Fruit fly (Drosophila melanogaster) whole organism, embryonic: ENCODE measurements around the gene Socs36E.
A peak's percentile ranks its signal among the peaks of the same experiment; 100 is the strongest.

Source experiments
- Antp ChIP-seq: fragments of 200-800 bp; sonication (Bioruptor generic); optimal IDR thresholded peaks from 3 replicates; lab custom pipeline; 2016; ENCODE audit warnings: missing biosample characterization, missing genetic modification characterization
- B-H2 ChIP-seq: fragments of 200-800 bp; sonication (Bioruptor generic); optimal IDR thresholded peaks from 2 replicates; lab custom pipeline; 2018; ENCODE audit warnings: missing biosample characterization, mild to moderate bottlenecking, missing genetic modification characterization
- CG10321 ChIP-seq: fragments of 200-800 bp; sonication (Bioruptor generic); IDR thresholded peaks from 2 replicates; pipeline ENCODE4 v1.3.6; 2022; ENCODE audit warnings: missing biosample characterization, missing genetic modification characterization
- CG11085 ChIP-seq: fragments of 200-800 bp; sonication (Bioruptor generic); IDR thresholded peaks from 2 replicates; pipeline ENCODE4 v1.3.6; 2022; ENCODE audit warnings: missing biosample characterization, missing genetic modification characterization
- CG11560 ChIP-seq: fragments of 200-800 bp; sonication (Bioruptor generic); IDR thresholded peaks from 3 replicates; pipeline ENCODE4 v1.3.6; 2022; ENCODE audit warnings: missing biosample characterization, missing genetic modification characterization
- CG12155 ChIP-seq: fragments of 200-800 bp; sonication (Bioruptor generic); optimal IDR thresholded peaks from 3 replicates; lab custom pipeline; 2016; ENCODE audit warnings: missing biosample characterization, missing genetic modification characterization
- CG12744 ChIP-seq: fragments of 200-800 bp; sonication (Bioruptor generic); optimal IDR thresholded peaks from 2 replicates; lab custom pipeline; 2016; ENCODE audit warnings: missing biosample characterization, missing genetic modification characterization
- CG15514 ChIP-seq: fragments of 200-800 bp; sonication (Bioruptor generic); optimal IDR thresholded peaks from 3 replicates; lab custom pipeline; 2017; ENCODE audit warnings: missing biosample characterization, missing genetic modification characterization, mild to moderate bottlenecking, moderate library complexity, missing genetic modification reagents
- CG17186 ChIP-seq: fragments of 200-800 bp; sonication (Bioruptor generic); optimal IDR thresholded peaks from 3 replicates; lab custom pipeline; 2017; ENCODE audit warnings: missing biosample characterization, missing genetic modification reagents, missing genetic modification characterization
- CG17328 ChIP-seq: fragments of 200-800 bp; sonication (Bioruptor generic); IDR thresholded peaks from 2 replicates; pipeline ENCODE4 v1.3.6; 2022; ENCODE audit warnings: missing biosample characterization, missing genetic modification characterization
- CG17361 ChIP-seq: fragments of 200-800 bp; sonication (Bioruptor generic); IDR thresholded peaks from 3 replicates; pipeline ENCODE4 v1.3.6; 2022; ENCODE audit warnings: missing biosample characterization, missing genetic modification characterization
- CG17912 ChIP-seq: fragments of 200-800 bp; sonication (Bioruptor generic); optimal IDR thresholded peaks from 2 replicates; lab custom pipeline; 2018; ENCODE audit warnings: missing biosample characterization, mild to moderate bottlenecking, missing genetic modification characterization
- CG30020 ChIP-seq: fragments of 200-800 bp; optimal IDR thresholded peaks from 2 replicates; lab custom pipeline; 2019; ENCODE audit warnings: missing biosample characterization, mild to moderate bottlenecking, missing genetic modification characterization, moderate library complexity
- CG32532 ChIP-seq: fragments of 200-800 bp; sonication (Bioruptor generic); IDR thresholded peaks from 2 replicates; pipeline ENCODE4 v1.3.6; 2022; ENCODE audit warnings: missing biosample characterization, missing genetic modification characterization
- CG42726 ChIP-seq: fragments of 200-800 bp; sonication (Bioruptor generic); IDR thresholded peaks from 2 replicates; pipeline ENCODE4 v1.3.6; 2022; ENCODE audit warnings: missing biosample characterization, missing genetic modification characterization; ENCODE audit not compliant: partially characterized antibody
- CG4854 ChIP-seq: fragments of 200-800 bp; sonication (Bioruptor generic); optimal IDR thresholded peaks from 2 replicates; lab custom pipeline; 2016; ENCODE audit warnings: missing biosample characterization, missing genetic modification characterization, inconsistent platforms
- CG5953 ChIP-seq: fragments of 200-800 bp; sonication (Bioruptor generic); IDR thresholded peaks from 2 replicates; pipeline ENCODE4 v1.3.6; 2022; ENCODE audit warnings: missing biosample characterization, missing genetic modification characterization
- CG8089 ChIP-seq: fragments of 200-800 bp; sonication (Bioruptor generic); optimal IDR thresholded peaks from 3 replicates; lab custom pipeline; 2016; ENCODE audit warnings: missing biosample characterization, missing genetic modification characterization
- CG8281 ChIP-seq: fragments of 200-800 bp; sonication (Bioruptor generic); optimal IDR thresholded peaks from 2 replicates; lab custom pipeline; 2018; ENCODE audit warnings: missing biosample characterization, mild to moderate bottlenecking, missing genetic modification characterization, moderate library complexity
- CG9437 ChIP-seq: fragments of 200-800 bp; sonication (Bioruptor generic); optimal IDR thresholded peaks from 2 replicates; lab custom pipeline; 2018; ENCODE audit warnings: missing biosample characterization, mild to moderate bottlenecking, missing genetic modification characterization
- CkIIα-i1 ChIP-seq: fragments of 200-800 bp; sonication (Bioruptor generic); IDR thresholded peaks from 2 replicates; pipeline ENCODE4 v1.3.6; 2022; ENCODE audit warnings: missing biosample characterization, missing genetic modification characterization
- Dip2 ChIP-seq: fragments of 200-800 bp; sonication (Bioruptor generic); IDR thresholded peaks from 2 replicates; pipeline ENCODE4 v1.3.6; 2022; ENCODE audit warnings: missing biosample characterization, missing genetic modification characterization
- Dref ChIP-seq: fragments of 200-800 bp; sonication (Bioruptor generic); IDR thresholded peaks from 2 replicates; pipeline ENCODE4 v1.3.6; 2022; ENCODE audit warnings: missing biosample characterization, missing genetic modification characterization
- E2f2 ChIP-seq: fragments of 200-800 bp; sonication (Bioruptor generic); IDR thresholded peaks from 2 replicates; pipeline ENCODE4 v1.3.6; 2022; ENCODE audit warnings: missing biosample characterization, missing genetic modification characterization
- Fer1 ChIP-seq: fragments of 200-800 bp; sonication (Bioruptor generic); optimal IDR thresholded peaks from 2 replicates; lab custom pipeline; 2017; ENCODE audit warnings: missing biosample characterization, mild to moderate bottlenecking, missing genetic modification characterization
- Gsc ChIP-seq: fragments of 200-800 bp; sonication (Bioruptor generic); IDR thresholded peaks from 2 replicates; pipeline ENCODE4 v1.3.6; 2022; ENCODE audit warnings: missing biosample characterization, missing genetic modification characterization
- HHEX ChIP-seq: fragments of 200-800 bp; sonication (Bioruptor generic); optimal IDR thresholded peaks from 3 replicates; lab custom pipeline; 2017; ENCODE audit warnings: missing biosample characterization, mild to moderate bottlenecking, missing genetic modification characterization, missing genetic modification reagents
- HLH3B ChIP-seq: fragments of 200-800 bp; sonication (Bioruptor generic); IDR thresholded peaks from 2 replicates; pipeline ENCODE4 v1.3.6; 2022; ENCODE audit warnings: missing biosample characterization, missing genetic modification characterization
- HLH54F ChIP-seq: fragments of 200-800 bp; sonication (Bioruptor generic); optimal IDR thresholded peaks from 3 replicates; lab custom pipeline; 2016; ENCODE audit warnings: missing biosample characterization, missing genetic modification characterization
- Hand ChIP-seq: fragments of 200-800 bp; sonication (Bioruptor generic); optimal IDR thresholded peaks from 2 replicates; lab custom pipeline; 2017; ENCODE audit warnings: mild to moderate bottlenecking, missing biosample characterization, missing genetic modification reagents, missing genetic modification characterization
- MESR4 ChIP-seq: fragments of 200-800 bp; sonication (Bioruptor generic); optimal IDR thresholded peaks from 2 replicates; lab custom pipeline; 2018; ENCODE audit warnings: missing biosample characterization, mild to moderate bottlenecking, missing genetic modification characterization, moderate library complexity
- Mad ChIP-seq: fragments of 200-800 bp; sonication (Bioruptor generic); optimal IDR thresholded peaks from 2 replicates; lab custom pipeline; 2016; ENCODE audit warnings: missing biosample characterization, missing genetic modification characterization
- Oli ChIP-seq: fragments of 200-800 bp; sonication (Bioruptor generic); optimal IDR thresholded peaks from 2 replicates; lab custom pipeline; 2018; ENCODE audit warnings: missing biosample characterization, mild to moderate bottlenecking, missing genetic modification characterization, moderate library complexity
- al ChIP-seq: fragments of 200-800 bp; sonication (Bioruptor generic); IDR thresholded peaks from 2 replicates; pipeline ENCODE4 v1.3.6; 2022; ENCODE audit warnings: missing biosample characterization, missing genetic modification characterization
- ap ChIP-seq: fragments of 200-800 bp; sonication (Bioruptor generic); IDR thresholded peaks from 2 replicates; pipeline ENCODE4 v1.3.6; 2022; ENCODE audit warnings: missing biosample characterization, missing genetic modification characterization
- br ChIP-seq: fragments of >200 bp; optimal IDR thresholded peaks from 2 replicates; lab custom pipeline; 2017
- bsh ChIP-seq, 2 experiments: fragments of 200-800 bp; sonication (Bioruptor generic); optimal IDR thresholded peaks; 2 replicates each; lab custom pipeline; 2017 to 2018; ENCODE audit warnings: mild to moderate bottlenecking in 2 of 2, missing biosample characterization in 2 of 2, missing genetic modification characterization in 2 of 2, moderate library complexity in 1 of 2
- corto ChIP-seq: fragments of 200-800 bp; sonication (Bioruptor generic); optimal IDR thresholded peaks from 2 replicates; lab custom pipeline; 2016; ENCODE audit warnings: missing biosample characterization, mild to moderate bottlenecking, missing genetic modification characterization, moderate library complexity
- crp ChIP-seq, 2 experiments: fragments of 200-800 bp; sonication (Bioruptor generic); optimal IDR thresholded peaks; 2 replicates in 1 of 2; 3 replicates in 1 of 2; lab custom pipeline; 2017; ENCODE audit warnings: missing biosample characterization in 2 of 2, missing genetic modification characterization in 2 of 2, mild to moderate bottlenecking in 1 of 2, moderate library complexity in 1 of 2
- dan ChIP-seq: fragments of 200-800 bp; sonication (Bioruptor generic); IDR thresholded peaks from 2 replicates; pipeline ENCODE4 v1.3.6; 2022; ENCODE audit warnings: missing biosample characterization, missing genetic modification characterization
- dm ChIP-seq: fragments of 200-800 bp; sonication (Bioruptor generic); optimal IDR thresholded peaks from 3 replicates; lab custom pipeline; 2016; ENCODE audit warnings: missing biosample characterization, missing genetic modification characterization
- ems ChIP-seq: fragments of 200-800 bp; sonication (Bioruptor generic); optimal IDR thresholded peaks from 3 replicates; lab custom pipeline; 2016; ENCODE audit warnings: missing biosample characterization, missing genetic modification characterization
- gcm ChIP-seq: fragments of 200-800 bp; sonication (Bioruptor generic); optimal IDR thresholded peaks from 2 replicates; lab custom pipeline; 2019; ENCODE audit warnings: missing biosample characterization, mild to moderate bottlenecking, missing genetic modification characterization, moderate library complexity
- hbn ChIP-seq: fragments of 200-800 bp; sonication (Bioruptor generic); IDR thresholded peaks from 2 replicates; pipeline ENCODE4 v1.3.6; 2022; ENCODE audit warnings: missing biosample characterization, missing genetic modification characterization; ENCODE audit not compliant: partially characterized antibody
- insv ChIP-seq, 2 experiments: fragments of 200-800 bp; sonication (Bioruptor generic); optimal IDR thresholded peaks; 3 replicates each; lab custom pipeline; 2016 to 2018; ENCODE audit warnings: missing biosample characterization in 2 of 2, missing genetic modification characterization in 2 of 2
- luna ChIP-seq: fragments of 200-800 bp; sonication (Bioruptor generic); optimal IDR thresholded peaks from 2 replicates; lab custom pipeline; 2016; ENCODE audit warnings: missing biosample characterization, missing genetic modification characterization
- nerfin-1 ChIP-seq: fragments of 200-800 bp; sonication (Bioruptor generic); optimal IDR thresholded peaks from 3 replicates; lab custom pipeline; 2019; ENCODE audit warnings: missing biosample characterization, mild to moderate bottlenecking, missing genetic modification characterization, moderate library complexity
- ro ChIP-seq: fragments of 200-800 bp; sonication (Bioruptor generic); IDR thresholded peaks from 2 replicates; pipeline ENCODE4 v1.3.6; 2022; ENCODE audit warnings: missing biosample characterization, missing genetic modification characterization
- sim ChIP-seq: fragments of 200-800 bp; sonication (Bioruptor generic); IDR thresholded peaks from 2 replicates; pipeline ENCODE4 v1.3.6; 2022; ENCODE audit warnings: missing biosample characterization, missing genetic modification characterization
- ssp ChIP-seq: fragments of 200-800 bp; sonication (Bioruptor generic); IDR thresholded peaks from 2 replicates; pipeline ENCODE4 v1.3.6; 2022; ENCODE audit warnings: missing biosample characterization, missing genetic modification characterization
- tin ChIP-seq: fragments of 200-800 bp; sonication (Bioruptor generic); optimal IDR thresholded peaks from 3 replicates; lab custom pipeline; 2016; ENCODE audit warnings: missing biosample characterization, missing genetic modification characterization

The Socs36E gene

dm6 chr2L:18184648-18185243 is 32.5 kb upstream of the Socs36E start, which contains the start of gene Ptp36E (continued):
- TF ChIP-seq tin (peak; percentile 56), CG4854 (GFP tag; lab: Kevin White, UChicago) (no peak), ap (GFP tag; lab: Robert Waterston, UW) (peak; percentile 55), B-H2 (no peak), ems (GFP tag; lab: Kevin White, UChicago) (no peak), Gsc (GFP tag; lab: Robert Waterston, UW) (peak; percentile 48; the same call in 1 of the 2 replicates), CG9437 (peak; percentile 74), CG17912 (GFP tag; lab: Kevin White, UChicago) (no peak), CG10321 (GFP tag; lab: Robert Waterston, UW) (no peak), crp (GFP tag; optimal IDR thresholded peaks at IDR 0.05; lab: Kevin White, UChicago) (peak in 1 of 2 experiments; percentile 34), Dref (GFP tag; lab: Robert Waterston, UW) (no peak), dm (GFP tag; lab: Kevin White, UChicago) (no peak), hbn (no peak), sim (no peak), gcm (GFP tag; lab: Kevin White, UChicago) (no peak), HHEX (GFP tag; lab: Kevin White, UChicago) (peak; percentile 87), br (no peak), CG32532 (GFP tag; lab: Robert Waterston, UW) (peak; percentile 86), CG8089 (GFP tag; lab: Kevin White, UChicago) (peak; percentile 1), CkIIα-i1 (GFP tag; lab: Robert Waterston, UW) (no peak), HLH54F (GFP tag; lab: Kevin White, UChicago) (peak; percentile 15), Fer1 (GFP tag; lab: Kevin White, UChicago) (peak; percentile 89), E2f2 (GFP tag; lab: Robert Waterston, UW) (peak; percentile 49; the same call in 1 of the 2 replicates), Oli (tag; lab: Kevin White, UChicago) (peak; percentile 88), nerfin-1 (peak; percentile 80), CG17186 (GFP tag; lab: Kevin White, UChicago) (no peak), Antp (GFP tag; lab: Kevin White, UChicago) (peak; percentile 36), luna (GFP tag; lab: Kevin White, UChicago) (no peak), CG5953 (peak; percentile 43; the same call in 1 of the 2 replicates), CG11085 (GFP tag; lab: Robert Waterston, UW) (peak; percentile 63), Hand (GFP tag; lab: Kevin White, UChicago) (peak; percentile 87), CG15514 (GFP tag; lab: Kevin White, UChicago) (peak; percentile 69), CG12744 (GFP tag; lab: Kevin White, UChicago) (no peak), insv (GFP tag; optimal IDR thresholded peaks at IDR 0.05; lab: Kevin White, UChicago) (no peak), Mad (peak; percentile 24), HLH3B (GFP tag; lab: Robert Waterston, UW) (peak; percentile 73; the same call in 1 of the 2 replicates), CG17328 (GFP tag; lab: Robert Waterston, UW) (peak; percentile 48; the same call in 1 of the 2 replicates), bsh (GFP tag; optimal IDR thresholded peaks at IDR 0.05; lab: Kevin White, UChicago) (no peak), CG42726 (no peak), Dip2 (GFP tag; lab: Robert Waterston, UW) (peak; percentile 29; the same call in 1 of the 2 replicates), corto (GFP tag; lab: Kevin White, UChicago) (no peak), al (GFP tag; lab: Robert Waterston, UW) (peak; percentile 86), CG12155 (GFP tag; lab: Kevin White, UChicago) (peak; percentile 66), dan (GFP tag; lab: Robert Waterston, UW) (no peak), ro (GFP tag; lab: Robert Waterston, UW) (no peak), MESR4 (GFP tag; lab: Kevin White, UChicago) (no peak), CG11560 (tag; lab: Robert Waterston, UW) (peak; percentile 66; the same call in 2 of the 3 replicates), CG30020 (tag; lab: Kevin White, UChicago) (no peak), ssp (GFP tag; lab: Robert Waterston, UW) (peak; percentile 54), CG17361 (GFP tag; lab: Robert Waterston, UW) (peak; percentile 89; the same call in 2 of the 3 replicates), CG8281 (tag; lab: Kevin White, UChicago) (peak; percentile 65)
